Worm (Caenorhabditis elegans) whole organism, late embryonic: ENCODE measurements around the gene srg-59.

ENCODE experiments used
- C08G9.2 ChIP-seq: sonication (generic microtip); optimal IDR thresholded peaks from 2 replicates; lab custom pipeline; 2016; ENCODE audit warnings: mild to moderate bottlenecking, missing genetic modification characterization, moderate library complexity, missing compliant biosample characterization
- ama-1 ChIP-seq: fragments of 150-350 bp; optimal IDR thresholded peaks from 2 replicates; lab custom pipeline; 2014
- ceh-22 ChIP-seq: sonication (generic microtip); optimal IDR thresholded peaks from 2 replicates; lab custom pipeline; 2017; ENCODE audit warnings: missing biosample characterization, missing genetic modification characterization
- dve-1 ChIP-seq: sonication (generic microtip); optimal IDR thresholded peaks from 2 replicates; lab custom pipeline; 2017; ENCODE audit warnings: antibody characterized with exemption, mild to moderate bottlenecking, missing genetic modification characterization, missing compliant biosample characterization
- fax-1 ChIP-seq: sonication (generic microtip); optimal IDR thresholded peaks from 2 replicates; lab custom pipeline; 2016; ENCODE audit warnings: missing genotype, missing genetic modification characterization, missing compliant biosample characterization
- hlh-30 ChIP-seq: sonication (generic microtip); optimal IDR thresholded peaks from 2 replicates; lab custom pipeline; 2017; ENCODE audit warnings: antibody characterized with exemption, missing genetic modification characterization, missing compliant biosample characterization; ENCODE audit not compliant: insufficient read depth
- hlh-8 ChIP-seq: sonication (generic microtip); optimal IDR thresholded peaks from 2 replicates; lab custom pipeline; 2016; ENCODE audit warnings: missing genotype, missing genetic modification characterization, missing compliant biosample characterization
- nfya-1 ChIP-seq: sonication (generic microtip); optimal IDR thresholded peaks from 2 replicates; lab custom pipeline; 2017; ENCODE audit warnings: missing genetic modification characterization, mild to moderate bottlenecking, missing compliant biosample characterization, antibody characterized with exemption, moderate library complexity
- odd-2 ChIP-seq: sonication (generic microtip); optimal IDR thresholded peaks from 2 replicates; lab custom pipeline; 2017; ENCODE audit warnings: antibody characterized with exemption, mild to moderate bottlenecking, missing genetic modification characterization, missing compliant biosample characterization
- pag-3 ChIP-seq: sonication (generic microtip); optimal IDR thresholded peaks from 2 replicates; lab custom pipeline; 2016; ENCODE audit warnings: missing compliant biosample characterization, missing genetic modification characterization, borderline replicate concordance
- pha-2 ChIP-seq: sonication (generic microtip); optimal IDR thresholded peaks from 2 replicates; lab custom pipeline; 2017; ENCODE audit warnings: mild to moderate bottlenecking, missing genetic modification characterization, missing compliant biosample characterization
- pha-4 ChIP-seq: fragments of 150-350 bp; optimal IDR thresholded peaks from 2 replicates; lab custom pipeline; 2018; ENCODE audit warnings: missing biosample characterization, missing genetic modification reagents, missing genetic modification characterization
- sox-2 ChIP-seq: fragments of 200-800 bp; sonication (Bioruptor generic); IDR thresholded peaks from 2 replicates; pipeline ENCODE4 v1.3.6; 2022; ENCODE audit warnings: missing genetic modification reagents, missing genetic modification characterization, missing compliant biosample characterization
- tbx-2 ChIP-seq: sonication (generic microtip); optimal IDR thresholded peaks from 2 replicates; lab custom pipeline; 2016; ENCODE audit warnings: missing genetic modification characterization, missing compliant biosample characterization

DNA sequence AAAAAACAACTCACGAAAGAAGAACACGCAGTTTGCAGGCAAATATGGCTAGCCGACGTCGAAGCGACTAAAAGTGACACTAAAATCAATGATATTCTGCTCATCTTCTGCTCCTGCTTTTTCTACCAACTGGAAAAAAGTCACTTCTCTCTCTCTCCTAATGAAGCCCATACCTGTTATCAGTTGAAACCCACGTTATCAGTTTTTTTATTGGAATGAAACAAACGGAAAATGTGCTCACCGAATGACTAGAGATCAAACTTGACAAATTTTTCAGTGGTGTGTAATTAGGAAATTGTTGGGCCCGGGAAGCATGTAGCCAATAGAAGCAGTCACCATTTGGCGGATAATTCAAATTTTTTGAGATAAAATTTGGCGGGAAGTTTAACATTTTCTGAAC is 13.7 kb downstream of the srg-59 start, which contains the start of gene C24B9.3:
- no peak for TF ChIP-seq pha-4 (tag; lab: Kevin White, UChicago)
- TF ChIP-seq sox-2 (GFP tag; lab: Robert Waterston, UW), result no peak
- TF ChIP-seq hlh-8 (tag; lab: Kevin White, UChicago), result no peak
- TF ChIP-seq nfya-1 (tag; lab: Kevin White, UChicago), result no peak
- TF ChIP-seq odd-2 (tag; lab: Kevin White, UChicago), result no peak
- no peak for TF ChIP-seq C08G9.2 (tag; lab: Kevin White, UChicago)
- TF ChIP-seq hlh-30 (tag; lab: Kevin White, UChicago), result no peak
- TF ChIP-seq ceh-22 (tag; lab: Kevin White, UChicago), result no peak
- TF ChIP-seq fax-1, result no peak
- TF ChIP-seq dve-1 (tag; lab: Kevin White, UChicago), result no peak
- no peak for TF ChIP-seq ama-1 (lab: Kevin White, UChicago)
- TF ChIP-seq pag-3, result no peak
- no peak for TF ChIP-seq pha-2 (tag; lab: Kevin White, UChicago)
- no peak for TF ChIP-seq tbx-2 (tag; lab: Kevin White, UChicago)
